Fruit fly (Drosophila melanogaster) whole organism, embryonic: ENCODE results near the gene MED14.

ENCODE experiments used
- Ada2b ChIP-seq: fragments of 200-800 bp; sonication (Bioruptor generic); IDR thresholded peaks from 2 replicates; pipeline ENCODE4 v1.3.6; 2022; ENCODE audit warnings: missing biosample characterization, missing genetic modification characterization
- Blimp-1 ChIP-seq: fragments of 200-800 bp; sonication (Bioruptor generic); optimal IDR thresholded peaks from 3 replicates; lab custom pipeline; 2018; ENCODE audit warnings: missing biosample characterization, missing genetic modification characterization, mild to moderate bottlenecking, moderate library complexity, missing genetic modification reagents
- CG11247 ChIP-seq: fragments of 200-800 bp; sonication (Bioruptor generic); IDR thresholded peaks from 2 replicates; pipeline ENCODE4 v1.3.6; 2022; ENCODE audit warnings: missing biosample characterization, missing genetic modification characterization
- CG12236 ChIP-seq: fragments of 200-800 bp; sonication (Bioruptor generic); optimal IDR thresholded peaks from 2 replicates; lab custom pipeline; 2016; ENCODE audit warnings: missing biosample characterization, missing genetic modification characterization
- CG1233 ChIP-seq: fragments of 200-800 bp; sonication (Bioruptor generic); optimal IDR thresholded peaks from 4 replicates; lab custom pipeline; 2018; ENCODE audit warnings: missing biosample characterization, mild to moderate bottlenecking, missing genetic modification characterization
- CG12942 ChIP-seq: fragments of 200-800 bp; sonication (Bioruptor generic); optimal IDR thresholded peaks from 3 replicates; lab custom pipeline; 2016; ENCODE audit warnings: missing biosample characterization, missing genetic modification characterization
- CG14965 ChIP-seq: fragments of 200-800 bp; sonication (Bioruptor generic); optimal IDR thresholded peaks from 2 replicates; lab custom pipeline; 2016; ENCODE audit warnings: missing biosample characterization, missing genetic modification characterization, borderline replicate concordance
- CG1529 ChIP-seq: fragments of 200-800 bp; sonication (Bioruptor generic); optimal IDR thresholded peaks from 3 replicates; lab custom pipeline; 2018; ENCODE audit warnings: missing biosample characterization, missing genetic modification characterization
- CG15514 ChIP-seq: fragments of 200-800 bp; sonication (Bioruptor generic); optimal IDR thresholded peaks from 3 replicates; lab custom pipeline; 2017; ENCODE audit warnings: missing biosample characterization, missing genetic modification characterization, mild to moderate bottlenecking, moderate library complexity, missing genetic modification reagents
- CG15601 ChIP-seq: fragments of 200-800 bp; sonication (Bioruptor generic); optimal IDR thresholded peaks from 3 replicates; lab custom pipeline; 2019; ENCODE audit warnings: missing biosample characterization, mild to moderate bottlenecking, missing genetic modification characterization, moderate library complexity
- CG17186 ChIP-seq: fragments of 200-800 bp; sonication (Bioruptor generic); optimal IDR thresholded peaks from 3 replicates; lab custom pipeline; 2017; ENCODE audit warnings: missing biosample characterization, missing genetic modification reagents, missing genetic modification characterization
- CG17328 ChIP-seq: fragments of 200-800 bp; sonication (Bioruptor generic); IDR thresholded peaks from 2 replicates; pipeline ENCODE4 v1.3.6; 2022; ENCODE audit warnings: missing biosample characterization, missing genetic modification characterization
- CG17359 ChIP-seq: fragments of 200-800 bp; sonication (Bioruptor generic); optimal IDR thresholded peaks from 3 replicates; lab custom pipeline; 2018; ENCODE audit warnings: missing biosample characterization, mild to moderate bottlenecking, missing genetic modification characterization, moderate library complexity
- CG18599 ChIP-seq: fragments of 200-800 bp; sonication (Bioruptor generic); optimal IDR thresholded peaks from 3 replicates; lab custom pipeline; 2017; ENCODE audit warnings: missing biosample characterization, missing genetic modification characterization, mild to moderate bottlenecking, moderate library complexity, missing genetic modification reagents
- CG18764 ChIP-seq: fragments of 200-800 bp; sonication (Bioruptor generic); optimal IDR thresholded peaks from 3 replicates; lab custom pipeline; 2016; ENCODE audit warnings: missing biosample characterization, missing genetic modification characterization
- CG32767 ChIP-seq: fragments of 200-800 bp; sonication (Bioruptor generic); IDR thresholded peaks from 2 replicates; pipeline ENCODE4 v1.3.6; 2022; ENCODE audit warnings: missing biosample characterization, missing genetic modification characterization
- CG4328 ChIP-seq: fragments of 200-800 bp; sonication (Bioruptor generic); optimal IDR thresholded peaks from 3 replicates; lab custom pipeline; 2017; ENCODE audit warnings: missing biosample characterization, missing genetic modification reagents, missing genetic modification characterization
- CG5245 ChIP-seq: fragments of 200-800 bp; sonication (Bioruptor generic); optimal IDR thresholded peaks from 3 replicates; lab custom pipeline; 2016; ENCODE audit warnings: missing biosample characterization, missing genetic modification characterization
- CG7556 ChIP-seq: fragments of 200-800 bp; sonication (Bioruptor generic); optimal IDR thresholded peaks from 2 replicates; lab custom pipeline; 2017; ENCODE audit warnings: missing biosample characterization, mild to moderate bottlenecking, missing genetic modification characterization
- D ChIP-seq, 2 experiments: fragments of 200-800 bp in 1 of 2; fragments of >200 bp in 1 of 2; sonication (Bioruptor generic) in 1 of 2; optimal IDR thresholded peaks; 2 replicates in 1 of 2; 3 replicates in 1 of 2; lab custom pipeline; 2017; ENCODE audit warnings: mild to moderate bottlenecking in 1 of 2, missing biosample characterization in 1 of 2, missing genetic modification characterization in 1 of 2, missing genetic modification reagents in 1 of 2
- Eip74EF ChIP-seq, 2 experiments: fragments of 200-800 bp in 1 of 2; fragments of >200 bp in 1 of 2; sonication (Bioruptor generic) in 1 of 2; optimal IDR thresholded peaks; 2 replicates each; lab custom pipeline; 2017 to 2019; ENCODE audit warnings: missing biosample characterization in 2 of 2, missing genetic modification characterization in 2 of 2, mild to moderate bottlenecking in 1 of 2, moderate library complexity in 1 of 2
- Fer3 ChIP-seq: fragments of 200-800 bp; sonication (Bioruptor generic); optimal IDR thresholded peaks from 2 replicates; lab custom pipeline; 2018; ENCODE audit warnings: missing biosample characterization, mild to moderate bottlenecking, missing genetic modification characterization, moderate library complexity
- Gsc ChIP-seq: fragments of 200-800 bp; sonication (Bioruptor generic); IDR thresholded peaks from 2 replicates; pipeline ENCODE4 v1.3.6; 2022; ENCODE audit warnings: missing biosample characterization, missing genetic modification characterization
- HLH54F ChIP-seq: fragments of 200-800 bp; sonication (Bioruptor generic); optimal IDR thresholded peaks from 3 replicates; lab custom pipeline; 2016; ENCODE audit warnings: missing biosample characterization, missing genetic modification characterization
- Hand ChIP-seq: fragments of 200-800 bp; sonication (Bioruptor generic); optimal IDR thresholded peaks from 2 replicates; lab custom pipeline; 2017; ENCODE audit warnings: mild to moderate bottlenecking, missing biosample characterization, missing genetic modification reagents, missing genetic modification characterization
- Hey ChIP-seq: fragments of 200-800 bp; sonication (Bioruptor generic); optimal IDR thresholded peaks from 3 replicates; lab custom pipeline; 2018; ENCODE audit warnings: missing biosample characterization, mild to moderate bottlenecking, missing genetic modification characterization
- HmgZ ChIP-seq: fragments of 200-800 bp; sonication (Bioruptor generic); optimal IDR thresholded peaks from 2 replicates; lab custom pipeline; 2018; ENCODE audit warnings: missing biosample characterization, mild to moderate bottlenecking, missing genetic modification characterization
- Stat92E ChIP-seq, 3 experiments: fragments of >200 bp in 2 of 3; fragments of 200-800 bp in 1 of 3; sonication (Bioruptor generic) in 1 of 3; optimal IDR thresholded peaks; 2 replicates each; lab custom pipeline; 2017 to 2019; ENCODE audit warnings: missing biosample characterization in 3 of 3, missing genetic modification characterization in 3 of 3, mild to moderate bottlenecking in 1 of 3, moderate library complexity in 1 of 3
- Usf ChIP-seq: fragments of 200-800 bp; sonication (Bioruptor generic); optimal IDR thresholded peaks from 2 replicates; lab custom pipeline; 2017; ENCODE audit warnings: missing genotype, missing biosample characterization, missing genetic modification characterization
- Vsx1 ChIP-seq: fragments of 200-800 bp; sonication (Bioruptor generic); optimal IDR thresholded peaks from 2 replicates; lab custom pipeline; 2017; ENCODE audit warnings: missing biosample characterization, mild to moderate bottlenecking, missing genetic modification characterization, missing genetic modification reagents
- al ChIP-seq: fragments of 200-800 bp; sonication (Bioruptor generic); IDR thresholded peaks from 2 replicates; pipeline ENCODE4 v1.3.6; 2022; ENCODE audit warnings: missing biosample characterization, missing genetic modification characterization
- aop ChIP-seq: fragments of 200-800 bp; sonication (Bioruptor generic); IDR thresholded peaks from 2 replicates; pipeline ENCODE4 v1.3.6; 2022; ENCODE audit warnings: missing biosample characterization, missing genetic modification characterization
- ato ChIP-seq: fragments of 200-800 bp; sonication (Bioruptor generic); IDR thresholded peaks from 2 replicates; pipeline ENCODE4 v1.3.6; 2022; ENCODE audit warnings: missing biosample characterization, missing genetic modification characterization; ENCODE audit not compliant: partially characterized antibody
- bbx ChIP-seq: fragments of 200-800 bp; sonication (Bioruptor generic); IDR thresholded peaks from 2 replicates; pipeline ENCODE4 v1.3.6; 2022; ENCODE audit warnings: missing biosample characterization, missing genetic modification characterization; ENCODE audit not compliant: partially characterized antibody
- bowl ChIP-seq: fragments of 200-800 bp; sonication (Bioruptor generic); IDR thresholded peaks from 2 replicates; pipeline ENCODE4 v1.3.6; 2022; ENCODE audit warnings: missing biosample characterization, missing genetic modification characterization
- dmrt11E ChIP-seq: fragments of 200-800 bp; sonication (Bioruptor generic); optimal IDR thresholded peaks from 3 replicates; lab custom pipeline; 2018; ENCODE audit warnings: missing biosample characterization, mild to moderate bottlenecking, missing genetic modification characterization, moderate library complexity
- gcm2 ChIP-seq: fragments of 200-800 bp; sonication (Bioruptor generic); optimal IDR thresholded peaks from 2 replicates; lab custom pipeline; 2016; ENCODE audit warnings: missing biosample characterization, missing genetic modification characterization
- klu ChIP-seq: fragments of 200-800 bp; sonication (Bioruptor generic); IDR thresholded peaks from 2 replicates; pipeline ENCODE4 v1.3.6; 2022; ENCODE audit warnings: missing biosample characterization, missing genetic modification characterization
- lab ChIP-seq: fragments of 200-800 bp; sonication (Bioruptor generic); optimal IDR thresholded peaks from 3 replicates; lab custom pipeline; 2017; ENCODE audit warnings: missing biosample characterization, missing genetic modification characterization, mild to moderate bottlenecking, moderate library complexity, missing genetic modification reagents
- mirr ChIP-seq: fragments of 200-800 bp; sonication (Bioruptor generic); optimal IDR thresholded peaks from 3 replicates; lab custom pipeline; 2018; ENCODE audit warnings: missing biosample characterization, mild to moderate bottlenecking, missing genetic modification characterization
- prd ChIP-seq, 3 experiments: fragments of >200 bp in 2 of 3; fragments of 200-800 bp in 1 of 3; sonication (Bioruptor generic) in 1 of 3; optimal IDR thresholded peaks in 2 of 3; IDR thresholded peaks in 1 of 3; 2 replicates in 2 of 3; 3 replicates in 1 of 3; pipeline versions ENCODE4 v1.3.6 to Lab custom; 2017 to 2022; ENCODE audit warnings: missing biosample characterization in 1 of 3, missing genetic modification characterization in 1 of 3
- row ChIP-seq: fragments of 200-800 bp; sonication (Bioruptor generic); IDR thresholded peaks from 3 replicates; pipeline ENCODE4 v1.3.6; 2022; ENCODE audit warnings: missing biosample characterization, missing genetic modification characterization
- scrt ChIP-seq: fragments of 200-800 bp; sonication (Bioruptor generic); optimal IDR thresholded peaks from 2 replicates; lab custom pipeline; 2018; ENCODE audit warnings: missing biosample characterization, mild to moderate bottlenecking, missing genetic modification characterization, moderate library complexity
- seq ChIP-seq: fragments of 200-800 bp; sonication (Bioruptor generic); IDR thresholded peaks from 2 replicates; pipeline ENCODE4 v1.3.6; 2022; ENCODE audit warnings: missing biosample characterization, missing genetic modification characterization
- tgo ChIP-seq: fragments of 200-800 bp; sonication (Bioruptor generic); IDR thresholded peaks from 3 replicates; pipeline ENCODE4 v1.3.6; 2022; ENCODE audit warnings: missing biosample characterization, missing genetic modification characterization
- twi ChIP-seq: fragments of 200-800 bp; optimal IDR thresholded peaks from 2 replicates; lab custom pipeline; 2019; ENCODE audit warnings: missing biosample characterization, mild to moderate bottlenecking, missing genetic modification characterization, moderate library complexity
- wor ChIP-seq: fragments of 200-800 bp; sonication (Bioruptor generic); IDR thresholded peaks from 2 replicates; pipeline ENCODE4 v1.3.6; 2022; ENCODE audit warnings: missing biosample characterization, missing genetic modification characterization
- zen ChIP-seq: fragments of 200-800 bp; sonication (Bioruptor generic); optimal IDR thresholded peaks from 3 replicates; lab custom pipeline; 2018; ENCODE audit warnings: missing biosample characterization, mild to moderate bottlenecking, missing genetic modification characterization, moderate library complexity

Gene MED14

DNA sequence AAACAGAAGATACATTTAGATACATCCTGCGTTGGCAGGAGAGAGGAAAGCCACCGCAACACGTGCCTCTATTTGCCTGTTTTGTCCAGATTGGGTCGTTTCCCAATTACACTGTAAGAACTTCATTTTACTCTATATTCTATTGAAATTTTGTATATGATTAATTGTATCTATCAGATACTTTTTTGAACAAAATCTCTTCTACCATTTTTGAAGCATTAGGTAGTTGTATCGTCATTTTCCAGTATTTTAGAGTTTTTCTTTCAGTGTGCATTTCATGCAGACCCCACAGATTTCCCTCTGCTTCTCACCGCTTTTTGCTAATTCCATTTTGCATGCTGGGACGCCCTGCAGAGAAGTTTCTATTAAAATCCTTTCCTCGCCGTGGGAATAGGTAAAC is 38.5 kb upstream of the MED14 start (continued):
- TF ChIP-seq CG17328 (GFP tag; lab: Robert Waterston, UW), result peak; percentile 51; the same call in 1 of the 2 replicates
- TF ChIP-seq Blimp-1 (GFP tag; lab: Kevin White, UChicago), result peak; percentile 51
- TF ChIP-seq HmgZ (tag; lab: Kevin White, UChicago), result no peak
- TF ChIP-seq CG12942, result no peak
- no peak for TF ChIP-seq bbx (GFP tag; lab: Robert Waterston, UW)
- no peak for TF ChIP-seq ato (GFP tag; lab: Robert Waterston, UW)
- TF ChIP-seq CG14965 (GFP tag; lab: Kevin White, UChicago), result no peak
- peak; percentile 72 for TF ChIP-seq CG18599 (GFP tag; lab: Kevin White, UChicago)
- peak; percentile 61 for TF ChIP-seq scrt (GFP tag; lab: Kevin White, UChicago)
- no peak for TF ChIP-seq HLH54F
- peak; percentile 27 for TF ChIP-seq CG15601 (tag; lab: Kevin White, UChicago)
- peak; percentile 58 for TF ChIP-seq CG7556 (GFP tag; lab: Kevin White, UChicago)
- TF ChIP-seq dmrt11E (tag; lab: Kevin White, UChicago), result no peak
- peak; percentile 69 for TF ChIP-seq row (GFP tag; lab: Robert Waterston, UW)
- TF ChIP-seq Hey (tag; lab: Kevin White, UChicago), result peak; percentile 25
- TF ChIP-seq Ada2b (GFP tag; lab: Robert Waterston, UW), result peak; percentile 31; the same call in 1 of the 2 replicates
- peak; percentile 61 for TF ChIP-seq Hand
- peak; percentile 53; the same call in 2 of the 3 replicates for TF ChIP-seq tgo (GFP tag; lab: Robert Waterston, UW)
- TF ChIP-seq zen, result peak; percentile 23
- no peak for TF ChIP-seq CG17186 (GFP tag; lab: Kevin White, UChicago)
- TF ChIP-seq Vsx1, result no peak
- peak; percentile 29; the same call in 1 of the 2 replicates for TF ChIP-seq al (GFP tag; lab: Robert Waterston, UW)
- TF ChIP-seq twi (tag; lab: Kevin White, UChicago), result no peak
- peak; percentile 31 for TF ChIP-seq CG5245 (GFP tag; lab: Kevin White, UChicago)
- TF ChIP-seq CG4328 (GFP tag; lab: Kevin White, UChicago), result no peak
- no peak for TF ChIP-seq CG1529 (GFP tag; lab: Kevin White, UChicago)
- no peak for TF ChIP-seq Stat92E (GFP tag; optimal IDR thresholded peaks at IDR 0.05; lab: Kevin White, UChicago)
- TF ChIP-seq lab, result peak; percentile 77
- no peak for TF ChIP-seq seq
- TF ChIP-seq CG11247 (GFP tag; lab: Robert Waterston, UW), result peak; percentile 38; the same call in 1 of the 2 replicates
- no peak for TF ChIP-seq CG1233 (GFP tag; lab: Kevin White, UChicago)
- TF ChIP-seq klu (GFP tag; lab: Robert Waterston, UW), result 0 out of 2 replicates have a peak, but pooled peaks have one; percentile 33
- TF ChIP-seq CG12236 (GFP tag; lab: Kevin White, UChicago), result no peak
- no peak for TF ChIP-seq CG18764
- no peak for TF ChIP-seq aop (GFP tag; lab: Robert Waterston, UW)
- TF ChIP-seq CG15514 (GFP tag; lab: Kevin White, UChicago), result peak; percentile 2
- TF ChIP-seq CG17359 (tag; lab: Kevin White, UChicago), result peak; percentile 44
- TF ChIP-seq CG32767 (GFP tag; lab: Robert Waterston, UW), result 0 out of 2 replicates have a peak, but pooled peaks have one; percentile 33
- no peak for TF ChIP-seq prd (optimal IDR thresholded peaks at IDR 0.05; lab: Kevin White, UChicago)
- peak; percentile 79 for TF ChIP-seq prd (GFP tag; IDR thresholded peaks at IDR 0.05; lab: Robert Waterston, UW)
- no peak for TF ChIP-seq bowl (GFP tag; lab: Robert Waterston, UW)
- no peak for TF ChIP-seq Eip74EF (GFP tag; optimal IDR thresholded peaks at IDR 0.05; lab: Kevin White, UChicago)
- TF ChIP-seq Usf (GFP tag; lab: Kevin White, UChicago), result no peak
- TF ChIP-seq D (optimal IDR thresholded peaks at IDR 0.05; lab: Kevin White, UChicago), result no peak
- peak; percentile 26 for TF ChIP-seq D (GFP tag; optimal IDR thresholded peaks at IDR 0.05; lab: Kevin White, UChicago)
- TF ChIP-seq Gsc (GFP tag; lab: Robert Waterston, UW), result no peak
- TF ChIP-seq gcm2, result peak; percentile 26
- TF ChIP-seq mirr (GFP tag; lab: Kevin White, UChicago), result no peak
- no peak for TF ChIP-seq wor (GFP tag; lab: Robert Waterston, UW)
- TF ChIP-seq Fer3, result peak; percentile 48
